Worm (Caenorhabditis elegans) whole organism, L3 larva: ENCODE results near the gene Y55F3BR.2.

ENCODE experiments used
- R02D3.7 ChIP-seq: fragments of 150-350 bp; optimal IDR thresholded peaks from 2 replicates; lab custom pipeline; 2014; ENCODE audit warnings: missing biosample characterization, missing genetic modification characterization
- ZK546.5 ChIP-seq: sonication (generic microtip); optimal IDR thresholded peaks from 2 replicates; lab custom pipeline; 2017; ENCODE audit warnings: missing biosample characterization, missing genetic modification characterization
- aly-2 ChIP-seq: fragments of 150-350 bp; optimal IDR thresholded peaks from 2 replicates; lab custom pipeline; 2014; ENCODE audit warnings: missing biosample characterization, missing genetic modification characterization
- ama-1 ChIP-seq: fragments of 150-350 bp; optimal IDR thresholded peaks from 2 replicates; lab custom pipeline; 2018
- ceh-16 ChIP-seq: sonication (generic microtip); optimal IDR thresholded peaks from 2 replicates; lab custom pipeline; 2017; ENCODE audit warnings: missing biosample characterization, missing genetic modification characterization
- ceh-28 ChIP-seq: fragments of 150-350 bp; optimal IDR thresholded peaks from 2 replicates; lab custom pipeline; 2014; ENCODE audit warnings: missing biosample characterization, missing genetic modification reagents, missing genetic modification characterization
- ceh-82 ChIP-seq: fragments of 150-350 bp; optimal IDR thresholded peaks from 2 replicates; lab custom pipeline; 2014; ENCODE audit warnings: missing biosample characterization, missing genetic modification characterization
- daf-12 ChIP-seq: fragments of 150-350 bp; optimal IDR thresholded peaks from 2 replicates; lab custom pipeline; 2014; ENCODE audit warnings: missing biosample characterization, missing genetic modification reagents, missing genetic modification characterization
- egl-27 ChIP-seq: sonication (generic microtip); optimal IDR thresholded peaks from 4 replicates; lab custom pipeline; 2017; ENCODE audit warnings: missing biosample characterization, missing genetic modification reagents, missing genetic modification characterization
- egl-5 ChIP-seq: fragments of 150-350 bp; optimal IDR thresholded peaks from 2 replicates; lab custom pipeline; 2017; ENCODE audit warnings: missing biosample characterization, missing genetic modification reagents, missing genetic modification characterization, inconsistent platforms
- elt-1 ChIP-seq: fragments of 150-350 bp; optimal IDR thresholded peaks from 2 replicates; lab custom pipeline; 2014; ENCODE audit warnings: missing biosample characterization, missing genetic modification characterization
- elt-2 ChIP-seq: sonication (generic microtip); optimal IDR thresholded peaks from 2 replicates; lab custom pipeline; 2016; ENCODE audit warnings: missing genetic modification reagents, mild to moderate bottlenecking, missing genetic modification characterization, missing compliant biosample characterization
- eor-1 ChIP-seq, 2 experiments: fragments of 150-350 bp; optimal IDR thresholded peaks; 2 replicates each; lab custom pipeline; 2014 to 2018; ENCODE audit warnings: missing biosample characterization in 2 of 2, missing genetic modification characterization in 2 of 2
- fkh-10 ChIP-seq: sonication (generic microtip); optimal IDR thresholded peaks from 2 replicates; lab custom pipeline; 2017; ENCODE audit warnings: missing biosample characterization, missing genetic modification reagents, missing genetic modification characterization
- fkh-2 ChIP-seq: fragments of 150-350 bp; optimal IDR thresholded peaks from 2 replicates; lab custom pipeline; 2014; ENCODE audit warnings: missing biosample characterization, missing genetic modification reagents, missing genetic modification characterization
- fos-1 ChIP-seq: fragments of 150-350 bp; optimal IDR thresholded peaks from 2 replicates; lab custom pipeline; 2014; ENCODE audit warnings: missing biosample characterization, missing genetic modification characterization
- hmg-11 ChIP-seq: sonication (generic microtip); optimal IDR thresholded peaks from 2 replicates; lab custom pipeline; 2016; ENCODE audit warnings: missing genetic modification characterization, missing compliant biosample characterization
- jun-1 ChIP-seq: fragments of 150-350 bp; optimal IDR thresholded peaks from 2 replicates; lab custom pipeline; 2014; ENCODE audit warnings: missing biosample characterization, missing genetic modification reagents, missing genetic modification characterization
- lin-15B ChIP-seq: fragments of 150-350 bp; optimal IDR thresholded peaks from 2 replicates; lab custom pipeline; 2014; ENCODE audit warnings: missing biosample characterization, missing genetic modification characterization
- lin-39 ChIP-seq: fragments of 150-350 bp; optimal IDR thresholded peaks from 2 replicates; lab custom pipeline; 2018; ENCODE audit warnings: missing biosample characterization, missing genetic modification reagents, missing genetic modification characterization
- lsy-12 ChIP-seq: sonication (generic microtip); optimal IDR thresholded peaks from 2 replicates; lab custom pipeline; 2016; ENCODE audit warnings: mild to moderate bottlenecking, missing genetic modification characterization, missing compliant biosample characterization
- mdl-1 ChIP-seq: fragments of 150-350 bp; optimal IDR thresholded peaks from 2 replicates; lab custom pipeline; 2014; ENCODE audit warnings: missing biosample characterization, missing genetic modification characterization
- mml-1 ChIP-seq: fragments of 150-350 bp; sonication (generic microtip); optimal IDR thresholded peaks from 3 replicates; lab custom pipeline; 2014; ENCODE audit warnings: missing biosample characterization, missing genetic modification characterization
- nfya-1 ChIP-seq: sonication (generic microtip); optimal IDR thresholded peaks from 2 replicates; lab custom pipeline; 2017; ENCODE audit warnings: missing genetic modification characterization, mild to moderate bottlenecking, missing compliant biosample characterization, antibody characterized with exemption, moderate library complexity; ENCODE audit not compliant: insufficient read depth
- nhr-11 ChIP-seq: fragments of 150-350 bp; optimal IDR thresholded peaks from 2 replicates; lab custom pipeline; 2014; ENCODE audit warnings: missing biosample characterization, missing genetic modification characterization
- nhr-23 ChIP-seq: fragments of 150-350 bp; optimal IDR thresholded peaks from 2 replicates; lab custom pipeline; 2014; ENCODE audit warnings: missing biosample characterization, missing genetic modification reagents, missing genetic modification characterization
- nhr-25 ChIP-seq: sonication (generic microtip); optimal IDR thresholded peaks from 2 replicates; lab custom pipeline; 2017; ENCODE audit warnings: missing biosample characterization, missing genetic modification characterization
- nhr-28 ChIP-seq: fragments of 150-350 bp; optimal IDR thresholded peaks from 2 replicates; lab custom pipeline; 2014; ENCODE audit warnings: missing biosample characterization, missing genetic modification characterization
- nhr-43 ChIP-seq: sonication (generic microtip); optimal IDR thresholded peaks from 2 replicates; lab custom pipeline; 2016; ENCODE audit warnings: mild to moderate bottlenecking, missing genetic modification characterization, missing compliant biosample characterization; ENCODE audit not compliant: poor library complexity, severe bottlenecking
- nhr-76 ChIP-seq: fragments of 150-350 bp; sonication (generic microtip); optimal IDR thresholded peaks from 5 replicates; lab custom pipeline; 2014; ENCODE audit warnings: missing biosample characterization, missing genetic modification characterization
- pha-4 ChIP-seq: fragments of 150-350 bp; optimal IDR thresholded peaks from 2 replicates; lab custom pipeline; 2014; ENCODE audit warnings: missing biosample characterization, missing genetic modification reagents, missing genetic modification characterization
- pqm-1 ChIP-seq: fragments of 150-350 bp; optimal IDR thresholded peaks from 2 replicates; lab custom pipeline; 2017; ENCODE audit warnings: missing biosample characterization, missing genetic modification characterization, inconsistent platforms
- sea-2 ChIP-seq: fragments of 150-350 bp; sonication (generic microtip); optimal IDR thresholded peaks from 4 replicates; lab custom pipeline; 2014; ENCODE audit warnings: missing biosample characterization, missing genetic modification reagents, missing genetic modification characterization
- skn-1 ChIP-seq: fragments of 150-350 bp; optimal IDR thresholded peaks from 2 replicates; lab custom pipeline; 2014; ENCODE audit warnings: missing biosample characterization, missing genetic modification characterization
- snpc-4 ChIP-seq: fragments of 150-350 bp; optimal IDR thresholded peaks from 2 replicates; lab custom pipeline; 2014; ENCODE audit warnings: missing biosample characterization, missing genetic modification characterization
- zag-1 ChIP-seq: fragments of 150-350 bp; optimal IDR thresholded peaks from 2 replicates; lab custom pipeline; 2014; ENCODE audit warnings: missing biosample characterization, missing genetic modification characterization

Y55F3BR.2 gene

DNA sequence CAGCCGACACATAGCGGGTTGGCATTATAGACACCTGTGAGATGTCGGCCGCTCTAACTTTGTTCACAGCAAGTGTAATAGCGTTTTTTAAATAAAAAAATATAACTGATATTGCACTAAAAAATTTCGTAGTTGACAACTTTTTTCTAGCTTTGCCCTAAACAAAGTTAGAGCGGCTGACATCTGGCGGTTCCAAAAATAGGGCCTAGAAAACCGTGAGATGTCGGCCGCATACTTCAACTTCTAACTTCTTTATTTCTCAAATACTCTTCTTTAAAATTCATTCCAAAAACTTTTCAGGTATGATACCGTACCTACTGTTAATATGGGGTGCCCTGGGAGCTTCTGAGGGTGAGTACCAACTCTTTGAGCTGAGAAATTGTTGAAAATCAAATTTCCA, at the start of gene Y55F3BR.2:
Gene Y55F3BR.2, plus strand, starts transcription at position 301 of the 400 bp plus-strand sequence.
- TF ChIP-seq nhr-28 (tag; lab: Kevin White, UChicago), result no peak
- no peak for TF ChIP-seq jun-1 (tag; lab: Kevin White, UChicago)
- no peak for TF ChIP-seq mdl-1 (tag; lab: Kevin White, UChicago)
- TF ChIP-seq zag-1 (tag; lab: Kevin White, UChicago), result no peak
- no peak for TF ChIP-seq mml-1 (tag; lab: Kevin White, UChicago)
- TF ChIP-seq fos-1 (tag; lab: Kevin White, UChicago), result no peak
- TF ChIP-seq nhr-43 (tag; lab: Kevin White, UChicago), result no peak
- no peak for TF ChIP-seq hmg-11 (tag; lab: Kevin White, UChicago)
- TF ChIP-seq nhr-76 (tag; lab: Kevin White, UChicago), result no peak
- no peak for TF ChIP-seq pqm-1 (tag; lab: Kevin White, UChicago)
- TF ChIP-seq elt-2 (tag; lab: Kevin White, UChicago), result no peak
- TF ChIP-seq ceh-28 (tag; lab: Kevin White, UChicago), result no peak
- no peak for TF ChIP-seq ceh-82 (tag; lab: Kevin White, UChicago)
- no peak for TF ChIP-seq skn-1 (tag; lab: Kevin White, UChicago)
- no peak for TF ChIP-seq nhr-23
- TF ChIP-seq daf-12 (tag; lab: Kevin White, UChicago), result no peak
- no peak for TF ChIP-seq lin-39

DNA sequence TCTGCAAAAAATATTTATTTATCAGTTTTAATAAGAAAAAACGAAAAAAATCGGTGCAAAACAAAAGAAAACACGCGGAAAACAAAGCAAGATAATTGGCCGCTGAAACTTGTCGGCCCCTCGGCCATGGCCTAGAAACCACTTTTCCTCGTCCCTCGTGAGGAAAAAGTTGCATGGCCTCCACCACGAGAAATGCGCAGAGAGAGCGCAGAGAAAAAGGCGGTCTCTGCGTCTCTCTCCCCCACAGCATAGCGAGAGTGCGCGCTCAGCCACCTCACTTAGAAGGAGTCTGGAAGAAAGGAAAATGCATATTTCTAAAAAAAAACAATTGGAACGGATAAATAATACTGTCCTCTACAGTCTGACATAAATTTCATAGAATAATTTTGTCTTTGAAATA, 45.4 kb upstream of the Y55F3BR.2 start:
- peak; percentile 43 for TF ChIP-seq lin-15B (tag; lab: Kevin White, UChicago)

DNA sequence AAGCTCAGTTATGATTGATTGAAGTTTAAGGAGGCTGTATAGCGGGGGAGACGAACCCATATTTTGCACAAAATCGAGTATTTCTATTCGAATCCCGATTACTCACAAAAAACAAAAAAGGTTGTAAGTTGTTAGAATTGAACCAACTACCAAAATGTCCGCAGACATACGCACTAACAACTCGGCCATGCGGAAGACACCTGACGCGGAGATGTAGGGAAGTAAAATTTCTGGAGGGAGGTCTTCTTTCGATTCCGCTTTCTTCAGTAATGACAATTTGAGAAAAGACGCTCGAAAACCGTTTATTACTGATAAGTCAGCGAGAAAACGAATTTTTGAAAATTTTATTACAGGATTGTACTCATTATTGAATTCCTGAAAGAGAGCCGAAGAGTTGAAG, 40.9 kb upstream of the Y55F3BR.2 start:
- TF ChIP-seq skn-1 (tag; lab: Kevin White, UChicago), result no peak
- no peak for TF ChIP-seq nhr-76 (tag; lab: Kevin White, UChicago)
- no peak for TF ChIP-seq ama-1 (lab: Kevin White, UChicago)
- TF ChIP-seq ceh-16 (tag; lab: Kevin White, UChicago), result no peak
- TF ChIP-seq pha-4 (tag; lab: Kevin White, UChicago), result no peak
- no peak for TF ChIP-seq ceh-28 (tag; lab: Kevin White, UChicago)
- TF ChIP-seq lsy-12 (tag; lab: Kevin White, UChicago), result no peak
- no peak for TF ChIP-seq nhr-11 (tag; lab: Kevin White, UChicago)
- TF ChIP-seq nhr-43 (tag; lab: Kevin White, UChicago), result no peak
- TF ChIP-seq elt-1 (tag; lab: Kevin White, UChicago), result no peak
- no peak for TF ChIP-seq sea-2 (GFP tag; lab: Kevin White, UChicago)
- TF ChIP-seq egl-27, result no peak
- no peak for TF ChIP-seq ZK546.5
- TF ChIP-seq R02D3.7, result no peak
- TF ChIP-seq mdl-1 (tag; lab: Kevin White, UChicago), result no peak
- no peak for TF ChIP-seq aly-2 (tag; lab: Kevin White, UChicago)
- no peak for TF ChIP-seq lin-39
- TF ChIP-seq nhr-25, result no peak
- TF ChIP-seq eor-1 (tag; optimal IDR thresholded peaks at IDR 0.05; lab: Kevin White, UChicago), result no peak
- no peak for TF ChIP-seq nfya-1 (tag; lab: Kevin White, UChicago)
- TF ChIP-seq, all 47 proteins: peak for 0

DNA sequence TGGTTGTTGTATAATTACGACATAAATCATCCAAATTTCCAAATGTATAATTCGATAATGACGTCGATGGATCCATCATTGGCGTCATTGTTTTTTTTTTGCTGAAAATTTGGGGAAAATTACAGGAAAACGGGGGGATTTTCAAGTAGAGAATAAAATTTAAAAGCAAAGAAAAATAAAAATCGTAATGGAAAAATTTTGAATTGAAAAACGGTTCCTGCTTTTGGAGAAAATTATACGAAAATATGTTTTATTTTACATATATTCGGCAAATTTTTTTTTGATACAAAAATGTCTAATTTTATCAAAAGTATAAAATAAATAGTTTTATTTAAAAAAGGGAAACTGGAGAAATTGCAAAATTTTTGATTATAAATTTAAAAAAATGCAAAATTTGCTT, 33.9 kb upstream of the Y55F3BR.2 start, which contains the start of gene zipt-15:
Gene zipt-15, minus strand, starts transcription at position 101 of the 400 bp plus-strand sequence.
- no peak for TF ChIP-seq pha-4 (tag; lab: Kevin White, UChicago)
- no peak for TF ChIP-seq egl-5 (tag; lab: Kevin White, UChicago)
- TF ChIP-seq, all 47 proteins: peak for 0

DNA sequence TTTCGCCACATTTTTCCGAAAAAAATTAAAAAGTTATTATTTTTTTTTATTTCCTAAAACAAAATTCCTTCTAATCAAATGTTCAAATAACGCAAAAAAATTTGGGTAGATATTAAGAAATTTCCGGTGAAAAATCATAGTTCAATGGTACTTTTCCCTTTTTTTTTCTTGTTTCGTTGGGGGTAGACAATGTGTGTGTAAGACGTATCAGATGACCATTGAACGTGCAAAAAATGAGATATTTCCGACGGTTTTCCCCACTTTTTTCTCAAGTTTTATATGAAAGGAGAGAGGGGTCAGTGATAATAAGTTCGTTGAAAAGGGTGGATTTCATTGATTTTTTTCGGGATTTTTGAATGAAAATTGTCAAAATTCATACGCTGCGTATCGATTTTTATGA, 32.6 kb upstream of the Y55F3BR.2 start:
- TF ChIP-seq elt-1 (tag; lab: Kevin White, UChicago), result no peak

DNA sequence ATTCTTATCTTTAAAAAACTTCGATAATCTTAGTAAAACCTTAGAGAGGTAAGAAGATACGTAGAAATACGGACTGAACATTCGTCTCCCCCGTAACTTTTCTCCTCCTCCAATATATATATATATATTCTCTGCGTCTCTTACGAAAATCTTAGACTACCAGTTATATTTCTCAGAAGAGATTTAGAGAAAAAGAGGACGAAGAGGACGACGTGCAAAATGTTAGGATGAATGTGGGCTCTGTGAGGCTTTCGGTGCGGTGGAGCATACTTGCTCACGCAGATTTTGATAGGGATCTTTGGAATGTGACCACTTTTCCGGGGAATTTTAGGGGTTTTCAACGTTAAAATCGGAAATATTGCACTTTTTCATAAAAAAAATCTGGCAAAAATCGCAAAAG, 30.3 kb upstream of the Y55F3BR.2 start:
- TF ChIP-seq snpc-4 (tag; lab: Kevin White, UChicago) (peak; percentile 63), zag-1 (tag; lab: Kevin White, UChicago) (no peak), ceh-28 (tag; lab: Kevin White, UChicago) (peak; percentile 51), R02D3.7 (peak; percentile 28), nhr-25 (no peak), hmg-11 (tag; lab: Kevin White, UChicago) (peak; percentile 85), egl-27 (no peak), nhr-23 (peak; percentile 49), pha-4 (tag; lab: Kevin White, UChicago) (peak; percentile 81), nhr-76 (tag; lab: Kevin White, UChicago) (no peak), ZK546.5 (no peak), eor-1 (tag; optimal IDR thresholded peaks at IDR 0.05; lab: Kevin White, UChicago) (peak in 1 of 2 experiments; percentile 54), fkh-2 (tag; lab: Kevin White, UChicago) (no peak), elt-1 (tag; lab: Kevin White, UChicago) (peak; percentile 68), lin-15B (tag; lab: Kevin White, UChicago) (peak; percentile 95), pqm-1 (tag; lab: Kevin White, UChicago) (no peak), lin-39 (peak; percentile 66), fkh-10 (GFP tag; lab: Kevin White, UChicago) (peak; percentile 10), nfya-1 (tag; lab: Kevin White, UChicago) (peak; percentile 88)
